Worm (Caenorhabditis elegans) whole organism, L1 larva: ENCODE results near the gene Y116A8C.24.
A peak's percentile ranks its signal among the peaks of the same experiment; 100 is the strongest.

ENCODE experiments used
- C16A3.4 ChIP-seq: fragments of 150-350 bp; optimal IDR thresholded peaks from 2 replicates; lab custom pipeline; 2014; ENCODE audit warnings: missing biosample characterization, missing genetic modification characterization
- F16B12.6 ChIP-seq: fragments of 150-350 bp; optimal IDR thresholded peaks from 2 replicates; lab custom pipeline; 2014; ENCODE audit warnings: missing biosample characterization, missing genetic modification characterization
- aha-1 ChIP-seq: fragments of 150-350 bp; optimal IDR thresholded peaks from 2 replicates; lab custom pipeline; 2014; ENCODE audit warnings: missing biosample characterization, missing genetic modification characterization
- aly-2 ChIP-seq: fragments of 150-350 bp; optimal IDR thresholded peaks from 2 replicates; lab custom pipeline; 2014; ENCODE audit warnings: missing biosample characterization, missing genetic modification characterization
- dsc-1 ChIP-seq: sonication (generic microtip); optimal IDR thresholded peaks from 2 replicates; lab custom pipeline; 2016; ENCODE audit warnings: mild to moderate bottlenecking, missing genetic modification characterization, missing compliant biosample characterization
- efl-1 ChIP-seq, 4 experiments: fragments of 150-350 bp; optimal IDR thresholded peaks in 3 of 4; peaks in 1 of 4; 1 replicate in 1 of 4; 2 replicates in 3 of 4; lab custom pipeline; 2014; ENCODE audit warnings: missing biosample characterization in 2 of 4, missing genetic modification characterization in 2 of 4, missing genetic modification reagents in 2 of 4
- efl-3 ChIP-seq: fragments of 200-800 bp; sonication (Bioruptor generic); optimal IDR thresholded peaks from 2 replicates; lab custom pipeline; 2018; ENCODE audit warnings: mild to moderate bottlenecking, missing genetic modification characterization, missing compliant biosample characterization
- egl-13 ChIP-seq: sonication (generic microtip); optimal IDR thresholded peaks from 2 replicates; lab custom pipeline; 2016; ENCODE audit warnings: missing genotype, missing genetic modification reagents, missing genetic modification characterization, missing compliant biosample characterization
- egl-27 ChIP-seq, 2 experiments: fragments of 150-350 bp in 1 of 2; sonication (generic microtip); optimal IDR thresholded peaks; 3 replicates each; lab custom pipeline; 2017 to 2018; ENCODE audit warnings: missing biosample characterization in 2 of 2, missing genetic modification characterization in 2 of 2, missing genetic modification reagents in 2 of 2
- elt-2 ChIP-seq: sonication (generic microtip); optimal IDR thresholded peaks from 2 replicates; lab custom pipeline; 2016; ENCODE audit warnings: missing genetic modification characterization, mild to moderate bottlenecking, inconsistent platforms, missing compliant biosample characterization, missing genetic modification reagents
- ets-5 ChIP-seq: fragments of 200-800 bp; sonication (Bioruptor generic); IDR thresholded peaks from 2 replicates; pipeline ENCODE4 v1.3.6; 2022; ENCODE audit warnings: missing genetic modification characterization, missing compliant biosample characterization
- fkh-4 ChIP-seq: sonication (generic microtip); optimal IDR thresholded peaks from 2 replicates; lab custom pipeline; 2016; ENCODE audit warnings: missing compliant biosample characterization, missing genetic modification characterization, borderline replicate concordance
- fkh-8 ChIP-seq: sonication (generic microtip); optimal IDR thresholded peaks from 2 replicates; lab custom pipeline; 2016; ENCODE audit warnings: mild to moderate bottlenecking, missing genetic modification characterization, missing compliant biosample characterization
- hlh-4 ChIP-seq: sonication (generic microtip); optimal IDR thresholded peaks from 2 replicates; lab custom pipeline; 2016; ENCODE audit warnings: mild to moderate bottlenecking, missing genetic modification characterization, missing compliant biosample characterization
- lin-14 ChIP-seq: fragments of 200-800 bp; sonication (Bioruptor generic); optimal IDR thresholded peaks from 2 replicates; lab custom pipeline; 2018; ENCODE audit warnings: mild to moderate bottlenecking, missing genetic modification characterization, moderate library complexity, missing compliant biosample characterization
- lin-15B ChIP-seq: fragments of 150-350 bp; sonication (generic microtip); optimal IDR thresholded peaks from 3 replicates; lab custom pipeline; 2014; ENCODE audit warnings: missing biosample characterization, missing genetic modification characterization
- lin-35 ChIP-seq, 2 experiments: fragments of 150-350 bp; optimal IDR thresholded peaks; 2 replicates each; lab custom pipeline; 2014; ENCODE audit warnings: missing biosample characterization in 2 of 2, missing genetic modification characterization in 2 of 2, missing genetic modification reagents in 2 of 2
- lin-39 ChIP-seq: fragments of 150-350 bp; optimal IDR thresholded peaks from 2 replicates; lab custom pipeline; 2014; ENCODE audit warnings: missing biosample characterization, missing genetic modification reagents, missing genetic modification characterization
- lir-3 ChIP-seq: sonication (generic microtip); optimal IDR thresholded peaks from 2 replicates; lab custom pipeline; 2016; ENCODE audit warnings: mild to moderate bottlenecking, missing genetic modification characterization, moderate library complexity, missing compliant biosample characterization; ENCODE audit not compliant: poor library complexity
- lsy-2 ChIP-seq, 2 experiments: fragments of 150-350 bp; optimal IDR thresholded peaks; 2 replicates each; lab custom pipeline; 2014; ENCODE audit warnings: missing biosample characterization in 2 of 2, missing genetic modification characterization in 2 of 2
- mdl-1 ChIP-seq, 2 experiments: fragments of 150-350 bp; optimal IDR thresholded peaks; 2 replicates each; lab custom pipeline; 2014 to 2017; ENCODE audit warnings: missing biosample characterization in 2 of 2, missing genetic modification characterization in 2 of 2, inconsistent platforms in 1 of 2
- mef-2 ChIP-seq: fragments of 150-350 bp; optimal IDR thresholded peaks from 2 replicates; lab custom pipeline; 2014; ENCODE audit warnings: missing biosample characterization, missing genetic modification characterization
- nhr-12 ChIP-seq: sonication (generic microtip); optimal IDR thresholded peaks from 2 replicates; lab custom pipeline; 2017; ENCODE audit warnings: missing biosample characterization, missing genetic modification characterization
- nhr-19 ChIP-seq: fragments of 200-800 bp; sonication (Bioruptor generic); conservative IDR thresholded peaks from 2 replicates; pipeline ENCODE4 v1.3.6; 2022; ENCODE audit warnings: missing genetic modification characterization, missing compliant biosample characterization
- nhr-20 ChIP-seq: sonication (generic microtip); optimal IDR thresholded peaks from 2 replicates; lab custom pipeline; 2016; ENCODE audit warnings: mild to moderate bottlenecking, missing genetic modification characterization, missing compliant biosample characterization
- nhr-47 ChIP-seq: sonication (generic microtip); optimal IDR thresholded peaks from 2 replicates; lab custom pipeline; 2016; ENCODE audit warnings: mild to moderate bottlenecking, missing genetic modification characterization, moderate library complexity, missing compliant biosample characterization
- nhr-71 ChIP-seq: sonication (generic microtip); optimal IDR thresholded peaks from 2 replicates; lab custom pipeline; 2016; ENCODE audit warnings: mild to moderate bottlenecking, missing genetic modification characterization, moderate library complexity, missing compliant biosample characterization
- nhr-84 ChIP-seq: sonication (generic microtip); optimal IDR thresholded peaks from 2 replicates; lab custom pipeline; 2017; ENCODE audit warnings: missing biosample characterization, missing genetic modification characterization
- nhr-85 ChIP-seq: sonication (generic microtip); peaks from one replicate; lab custom pipeline; 2016; ENCODE audit warnings: missing genetic modification characterization, inconsistent platforms, missing compliant biosample characterization
- pag-3 ChIP-seq: sonication (generic microtip); optimal IDR thresholded peaks from 2 replicates; lab custom pipeline; 2017; ENCODE audit warnings: missing genetic modification characterization, mild to moderate bottlenecking, missing compliant biosample characterization, antibody characterized with exemption, borderline replicate concordance; ENCODE audit not compliant: insufficient read depth
- pax-3 ChIP-seq: fragments of 200-800 bp; sonication (Bioruptor generic); optimal IDR thresholded peaks from 2 replicates; lab custom pipeline; 2018; ENCODE audit warnings: mild to moderate bottlenecking, missing genetic modification characterization, moderate library complexity, missing compliant biosample characterization
- rnt-1 ChIP-seq: sonication (generic microtip); optimal IDR thresholded peaks from 2 replicates; lab custom pipeline; 2016; ENCODE audit warnings: mild to moderate bottlenecking, missing genetic modification characterization, moderate library complexity, missing compliant biosample characterization
- skn-1 ChIP-seq: fragments of 150-350 bp; optimal IDR thresholded peaks from 2 replicates; lab custom pipeline; 2014; ENCODE audit warnings: missing biosample characterization, missing genetic modification characterization
- snu-23 ChIP-seq: sonication (generic microtip); optimal IDR thresholded peaks from 2 replicates; lab custom pipeline; 2016; ENCODE audit warnings: missing genetic modification characterization, missing compliant biosample characterization
- sup-37 ChIP-seq: fragments of 200-800 bp; sonication (Bioruptor generic); optimal IDR thresholded peaks from 2 replicates; lab custom pipeline; 2018; ENCODE audit warnings: mild to moderate bottlenecking, missing genetic modification characterization, missing compliant biosample characterization
- tlp-1 ChIP-seq: fragments of 150-350 bp; optimal IDR thresholded peaks from 2 replicates; lab custom pipeline; 2014; ENCODE audit warnings: missing biosample characterization, missing genetic modification characterization
- unc-30 ChIP-seq: sonication (generic microtip); optimal IDR thresholded peaks from 2 replicates; lab custom pipeline; 2017; ENCODE audit warnings: missing biosample characterization, missing genetic modification characterization
- unc-86 ChIP-seq: sonication (generic microtip); optimal IDR thresholded peaks from 2 replicates; lab custom pipeline; 2016; ENCODE audit warnings: missing genetic modification characterization, missing compliant biosample characterization

Y116A8C.24 gene

ce11 chrIV:17103615-17104014 lies 32.9 kb upstream of the Y116A8C.24 start, which contains the start of gene Y116A8C.30:
Gene Y116A8C.30 (minus strand): TSS chrIV:17103715.
- TF ChIP-seq nhr-85 (tag; lab: Kevin White, UChicago) (peak; percentile 30), egl-27 (tag; optimal IDR thresholded peaks at IDR 0.05; lab: Kevin White, UChicago) (no peak), mef-2 (tag; lab: Kevin White, UChicago) (no peak)

ce11 chrIV:17103116-17103515 lies 32.4 kb upstream of the Y116A8C.24 start:
- TF ChIP-seq pag-3 = no peak
- TF ChIP-seq tlp-1 (tag; lab: Kevin White, UChicago) = no peak
- no peak for TF ChIP-seq fkh-8 (tag; lab: Kevin White, UChicago)
- no peak for TF ChIP-seq hlh-4
- no peak for TF ChIP-seq efl-1 (optimal IDR thresholded peaks at IDR 0.05; lab: Kevin White, UChicago)
- peak in 1 of 2 experiments; percentile 29 for TF ChIP-seq efl-1 (GFP tag; optimal IDR thresholded peaks at IDR 0.05 in 1 of 2; lab: Kevin White, UChicago)
- no peak for TF ChIP-seq lsy-2 (tag; optimal IDR thresholded peaks at IDR 0.05; lab: Kevin White, UChicago)

ce11 chrIV:17100628-17101338 lies 30.1 kb upstream of the Y116A8C.24 start:
- TF ChIP-seq nhr-12 (tag; lab: Kevin White, UChicago) (no peak), snu-23 (GFP tag; lab: Kevin White, UChicago) (peak; percentile 42), unc-86 (tag; lab: Kevin White, UChicago) (no peak), pax-3 (tag; lab: Kevin White, UChicago) (no peak), fkh-8 (tag; lab: Kevin White, UChicago) (no peak), lsy-2 (tag; optimal IDR thresholded peaks at IDR 0.05; lab: Kevin White, UChicago) (peak in 1 of 2 experiments; percentile 11), dsc-1 (tag; lab: Kevin White, UChicago) (no peak), rnt-1 (tag; lab: Kevin White, UChicago) (peak; percentile 36), ets-5 (GFP tag; lab: Robert Waterston, UW) (no peak), C16A3.4 (tag; lab: Kevin White, UChicago) (no peak), aly-2 (no peak), nhr-20 (no peak), lin-35 (GFP tag; optimal IDR thresholded peaks at IDR 0.05; lab: Kevin White, UChicago) (peak in 1 of 2 experiments; percentile 15), nhr-85 (tag; lab: Kevin White, UChicago) (no peak), nhr-19 (GFP tag; lab: Robert Waterston, UW) (peak; percentile 34; the same call in 1 of the 2 replicates), egl-13 (tag; lab: Kevin White, UChicago) (no peak), egl-27 (tag; optimal IDR thresholded peaks at IDR 0.05; lab: Kevin White, UChicago) (no peak), lir-3 (no peak), skn-1 (no peak), aha-1 (tag; lab: Kevin White, UChicago) (no peak), lin-39 (no peak), nhr-71 (tag; lab: Kevin White, UChicago) (peak; percentile 17), lin-15B (no peak)
- TF ChIP-seq, all 84 proteins: peak for 6

- TF ChIP-seq unc-30 (tag; lab: Kevin White, UChicago) (no peak), nhr-12 (tag; lab: Kevin White, UChicago) (no peak), efl-3 (GFP tag; lab: Kevin White, UChicago) (no peak), ets-5 (GFP tag; lab: Robert Waterston, UW) (no peak), mdl-1 (tag; optimal IDR thresholded peaks at IDR 0.05; lab: Kevin White, UChicago) (no peak), nhr-84 (no peak), aly-2 (no peak), sup-37 (GFP tag; lab: Kevin White, UChicago) (no peak), elt-2 (tag; lab: Kevin White, UChicago) (no peak), aha-1 (tag; lab: Kevin White, UChicago) (no peak), nhr-20 (no peak), nhr-47 (no peak), F16B12.6 (tag; lab: Kevin White, UChicago) (no peak), lin-14 (GFP tag; lab: Kevin White, UChicago) (no peak), fkh-4 (tag; lab: Kevin White, UChicago) (no peak)
Observed at ce11 chrIV:17100148-17100547, 29.5 kb upstream of the Y116A8C.24 start, which contains the start of gene bca-2. Gene bca-2 (minus strand): TSS chrIV:17100248.
